Worm (Caenorhabditis elegans) whole organism, young adult: ENCODE results near the gene srv-16.

Experiments used
- aptf-3 ChIP-seq: fragments of 200-800 bp; sonication (Bioruptor generic); IDR thresholded peaks from 2 replicates; pipeline ENCODE4 v1.3.6; 2022; ENCODE audit warnings: missing genetic modification characterization, missing compliant biosample characterization
- ceh-100 ChIP-seq: fragments of 200-800 bp; sonication (Bioruptor generic); IDR thresholded peaks from 2 replicates; pipeline ENCODE4 v1.3.6; 2022; ENCODE audit warnings: missing genetic modification reagents, missing genetic modification characterization, missing compliant biosample characterization
- egl-44 ChIP-seq: fragments of 200-800 bp; sonication (Bioruptor generic); IDR thresholded peaks from 2 replicates; pipeline ENCODE4 v1.3.6; 2022; ENCODE audit warnings: missing genetic modification reagents, missing genetic modification characterization, missing compliant biosample characterization
- him-1 ChIP-seq: sonication (generic microtip); optimal IDR thresholded peaks from 2 replicates; lab custom pipeline; 2016; ENCODE audit warnings: missing genotype, missing genetic modification reagents, missing genetic modification characterization, missing compliant biosample characterization
- lsl-1 ChIP-seq: fragments of 200-800 bp; sonication (Bioruptor generic); optimal IDR thresholded peaks from 2 replicates; lab custom pipeline; 2018; ENCODE audit warnings: mild to moderate bottlenecking, missing genetic modification characterization, moderate library complexity, missing compliant biosample characterization
- pha-4 ChIP-seq: fragments of 150-350 bp; sonication (generic microtip); optimal IDR thresholded peaks from 2 replicates; lab custom pipeline; 2014; ENCODE audit warnings: missing biosample characterization, missing genetic modification reagents, missing genetic modification characterization
- snpc-4 ChIP-seq, 5 experiments: fragments of 150-350 bp in 1 of 5; sonication (generic microtip) in 4 of 5; optimal IDR thresholded peaks; 2 replicates each; lab custom pipeline; 2014 to 2018; ENCODE audit warnings: missing genetic modification characterization in 5 of 5, missing biosample characterization in 3 of 5, antibody characterized with exemption in 2 of 5, mild to moderate bottlenecking in 2 of 5, missing compliant biosample characterization in 2 of 5, missing genotype in 2 of 5, moderate library complexity in 2 of 5, missing genetic modification reagents in 1 of 5
- ztf-25 ChIP-seq: fragments of 200-800 bp; sonication (Bioruptor generic); IDR thresholded peaks from 2 replicates; pipeline ENCODE4 v1.3.6; 2022; ENCODE audit warnings: missing genetic modification reagents, missing genetic modification characterization, missing compliant biosample characterization

DNA sequence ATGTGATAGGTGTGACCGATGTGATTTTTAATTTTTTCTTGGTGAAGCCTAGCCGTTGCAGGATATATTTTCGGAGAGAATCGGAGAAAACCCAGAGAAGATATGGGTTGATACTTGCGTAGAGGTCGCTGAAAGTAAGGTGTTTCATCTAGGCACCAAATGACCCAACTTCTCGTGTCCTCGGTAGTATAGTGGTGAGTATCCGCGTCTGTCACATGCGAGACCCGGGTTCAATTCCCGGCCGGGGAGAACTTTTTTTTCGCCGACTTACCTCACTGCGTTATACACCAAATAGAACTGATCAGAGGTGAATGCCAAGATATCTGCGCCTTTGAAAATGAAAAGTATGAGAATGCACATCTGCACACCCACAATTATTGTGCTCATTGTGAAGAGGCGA, 1.9 kb downstream of the srv-16 start:
- TF ChIP-seq egl-44 (GFP tag; lab: Robert Waterston, UW) (no peak), lsl-1 (GFP tag; lab: Kevin White, UChicago) (no peak), aptf-3 (no peak), ztf-25 (GFP tag; lab: Robert Waterston, UW) (0 out of 2 replicates have a peak, but pooled peaks have one; percentile 60), him-1 (tag; lab: Kevin White, UChicago) (peak; percentile 7), snpc-4 (GFP tag; optimal IDR thresholded peaks at IDR 0.05; lab: Kevin White, UChicago) (peak; percentile 87), snpc-4 (tag; optimal IDR thresholded peaks at IDR 0.05; lab: Kevin White, UChicago) (peak; percentile 51 to 96 (median 92)), ceh-100 (GFP tag; lab: Robert Waterston, UW) (no peak), pha-4 (tag; lab: Kevin White, UChicago) (no peak)
